Worm (Caenorhabditis elegans): ENCODE data around the gene sax-2.

DNA sequence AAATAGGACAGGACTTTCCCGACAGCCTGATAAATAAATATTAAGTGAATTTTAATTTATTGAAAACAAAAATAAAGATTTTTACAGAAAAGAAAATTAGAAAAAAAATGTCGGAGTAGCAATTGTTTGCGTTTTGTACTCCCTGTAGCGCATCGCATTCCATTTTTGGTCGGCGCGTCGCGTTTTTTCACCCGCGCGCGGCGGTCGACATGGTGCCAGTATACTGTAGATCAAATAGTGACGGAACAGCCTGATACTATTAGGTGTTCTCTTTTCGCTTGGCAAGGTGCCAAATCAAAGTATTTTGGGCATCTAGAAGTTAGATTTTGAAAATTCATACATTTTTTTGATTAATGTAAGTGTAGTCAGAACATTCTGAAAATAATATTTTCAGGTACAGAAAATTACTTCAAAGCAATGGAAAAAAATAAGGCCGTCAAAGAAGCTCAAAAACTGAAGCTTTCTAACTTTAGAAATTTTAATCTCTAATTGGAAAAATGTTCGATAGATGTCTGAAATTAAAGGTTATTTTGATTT lies 10.7 kb upstream of the sax-2 start:
- TF ChIP-seq ceh-63 (GFP tag; optimal IDR thresholded peaks at IDR 0.05) (no peak), unc-62 (GFP tag; optimal IDR thresholded peaks at IDR 0.05) (no peak), mdl-1 (tag; optimal IDR thresholded peaks at IDR 0.05) (no peak)

All from whole organism, L1 larva.